Fruit fly (Drosophila melanogaster) whole organism, embryonic: ENCODE results near the gene CG43273.

Experiments used
- Atf-2 ChIP-seq: fragments of 200-800 bp; sonication (Bioruptor generic); optimal IDR thresholded peaks from 2 replicates; lab custom pipeline; 2016; ENCODE audit warnings: missing biosample characterization, missing genetic modification characterization
- CG10274 ChIP-seq: fragments of 200-800 bp; sonication (Bioruptor generic); optimal IDR thresholded peaks from 3 replicates; lab custom pipeline; 2017; ENCODE audit warnings: missing biosample characterization, mild to moderate bottlenecking, missing genetic modification characterization
- CG10565 ChIP-seq: fragments of 200-800 bp; sonication (Bioruptor generic); optimal IDR thresholded peaks from 3 replicates; lab custom pipeline; 2016; ENCODE audit warnings: missing biosample characterization, mild to moderate bottlenecking, missing genetic modification characterization
- CG11695 ChIP-seq: fragments of 200-800 bp; sonication (Bioruptor generic); IDR thresholded peaks from 3 replicates; pipeline ENCODE4 v1.3.6; 2022; ENCODE audit warnings: missing biosample characterization, missing genetic modification characterization
- CG12236 ChIP-seq: fragments of 200-800 bp; sonication (Bioruptor generic); optimal IDR thresholded peaks from 2 replicates; lab custom pipeline; 2016; ENCODE audit warnings: missing biosample characterization, missing genetic modification characterization
- CG15696 ChIP-seq: fragments of 200-800 bp; sonication (Bioruptor generic); optimal IDR thresholded peaks from 2 replicates; lab custom pipeline; 2019; ENCODE audit warnings: missing biosample characterization, mild to moderate bottlenecking, missing genetic modification characterization, moderate library complexity
- CG16779 ChIP-seq: fragments of 200-800 bp; sonication (Bioruptor generic); IDR thresholded peaks from 2 replicates; pipeline ENCODE4 v1.3.6; 2022; ENCODE audit warnings: missing biosample characterization, missing genetic modification characterization
- CG17385 ChIP-seq: fragments of 200-800 bp; sonication (Bioruptor generic); optimal IDR thresholded peaks from 3 replicates; lab custom pipeline; 2018; ENCODE audit warnings: missing biosample characterization, mild to moderate bottlenecking, missing genetic modification characterization
- CG2120 ChIP-seq: fragments of 200-800 bp; sonication (Bioruptor generic); optimal IDR thresholded peaks from 3 replicates; lab custom pipeline; 2016; ENCODE audit warnings: missing biosample characterization, missing genetic modification characterization
- CG30431 ChIP-seq: fragments of 200-800 bp; sonication (Bioruptor generic); optimal IDR thresholded peaks from 2 replicates; lab custom pipeline; 2017; ENCODE audit warnings: missing biosample characterization, missing genetic modification characterization
- CG3163 ChIP-seq: fragments of 200-800 bp; sonication (Bioruptor generic); optimal IDR thresholded peaks from 3 replicates; lab custom pipeline; 2016; ENCODE audit warnings: missing biosample characterization, missing genetic modification characterization
- CG3847 ChIP-seq: fragments of 200-800 bp; sonication (Bioruptor generic); IDR thresholded peaks from 2 replicates; pipeline ENCODE4 v1.3.6; 2022; ENCODE audit warnings: missing biosample characterization, missing genetic modification characterization
- CG5953 ChIP-seq: fragments of 200-800 bp; sonication (Bioruptor generic); IDR thresholded peaks from 2 replicates; pipeline ENCODE4 v1.3.6; 2022; ENCODE audit warnings: missing biosample characterization, missing genetic modification characterization
- CG6683 ChIP-seq: fragments of 200-800 bp; sonication (Bioruptor generic); optimal IDR thresholded peaks from 2 replicates; lab custom pipeline; 2017; ENCODE audit warnings: missing biosample characterization, mild to moderate bottlenecking, missing genetic modification characterization, missing genetic modification reagents
- CG6765 ChIP-seq: fragments of 200-800 bp; sonication (Bioruptor generic); optimal IDR thresholded peaks from 3 replicates; lab custom pipeline; 2017; ENCODE audit warnings: missing biosample characterization, mild to moderate bottlenecking, missing genetic modification characterization
- CG7987 ChIP-seq: fragments of 200-800 bp; sonication (Bioruptor generic); optimal IDR thresholded peaks from 2 replicates; lab custom pipeline; 2018; ENCODE audit warnings: missing biosample characterization, mild to moderate bottlenecking, missing genetic modification characterization, moderate library complexity
- CG8359 ChIP-seq: fragments of 200-800 bp; sonication (Bioruptor generic); optimal IDR thresholded peaks from 2 replicates; lab custom pipeline; 2017; ENCODE audit warnings: missing biosample characterization, mild to moderate bottlenecking, missing genetic modification characterization, borderline replicate concordance
- CG8924 ChIP-seq: fragments of 200-800 bp; optimal IDR thresholded peaks from 3 replicates; lab custom pipeline; 2019; ENCODE audit warnings: missing biosample characterization, mild to moderate bottlenecking, missing genetic modification characterization, moderate library complexity
- Chrac-16 ChIP-seq: fragments of 200-800 bp; sonication (Bioruptor generic); optimal IDR thresholded peaks from 3 replicates; lab custom pipeline; 2016; ENCODE audit warnings: missing biosample characterization, missing genetic modification characterization
- CkIIα-i1 ChIP-seq: fragments of 200-800 bp; sonication (Bioruptor generic); IDR thresholded peaks from 2 replicates; pipeline ENCODE4 v1.3.6; 2022; ENCODE audit warnings: missing biosample characterization, missing genetic modification characterization
- Dip3 ChIP-seq: fragments of 200-800 bp; sonication (Bioruptor generic); optimal IDR thresholded peaks from 3 replicates; lab custom pipeline; 2016; ENCODE audit warnings: missing biosample characterization, missing genetic modification characterization
- Dll ChIP-seq: fragments of 200-800 bp; sonication (Bioruptor generic); IDR thresholded peaks from 4 replicates; pipeline ENCODE4 v1.3.6; 2022; ENCODE audit warnings: missing biosample characterization, missing genetic modification characterization; ENCODE audit not compliant: partially characterized antibody
- E2f1 ChIP-seq: fragments of 200-800 bp; sonication (Bioruptor generic); IDR thresholded peaks from 2 replicates; pipeline ENCODE4 v1.3.6; 2022; ENCODE audit warnings: missing biosample characterization, missing genetic modification characterization
- Gsc ChIP-seq: fragments of 200-800 bp; sonication (Bioruptor generic); IDR thresholded peaks from 2 replicates; pipeline ENCODE4 v1.3.6; 2022; ENCODE audit warnings: missing biosample characterization, missing genetic modification characterization
- Hmx ChIP-seq: fragments of 200-800 bp; sonication (Bioruptor generic); optimal IDR thresholded peaks from 2 replicates; lab custom pipeline; 2016; ENCODE audit warnings: missing biosample characterization, missing genetic modification characterization
- Jarid2 ChIP-seq: fragments of 200-800 bp; sonication (Bioruptor generic); optimal IDR thresholded peaks from 3 replicates; lab custom pipeline; 2017; ENCODE audit warnings: mild to moderate bottlenecking, missing biosample characterization, missing genetic modification reagents, missing genetic modification characterization
- MBD-R2 ChIP-seq: fragments of 200-800 bp; sonication (Bioruptor generic); IDR thresholded peaks from 2 replicates; pipeline ENCODE4 v1.3.6; 2022; ENCODE audit warnings: missing biosample characterization, missing genetic modification characterization
- MTF-1 ChIP-seq: fragments of 200-800 bp; sonication (Bioruptor generic); optimal IDR thresholded peaks from 2 replicates; lab custom pipeline; 2018; ENCODE audit warnings: missing biosample characterization, mild to moderate bottlenecking, missing genetic modification characterization, borderline replicate concordance
- Opbp ChIP-seq: fragments of 200-800 bp; sonication (Bioruptor generic); IDR thresholded peaks from 3 replicates; pipeline ENCODE4 v1.3.6; 2022; ENCODE audit warnings: missing biosample characterization, missing genetic modification characterization; ENCODE audit not compliant: partially characterized antibody
- Pdp1 ChIP-seq, 2 experiments: fragments of 200-800 bp; sonication (Bioruptor generic); optimal IDR thresholded peaks; 3 replicates each; lab custom pipeline; 2016; ENCODE audit warnings: missing biosample characterization in 2 of 2, missing genetic modification characterization in 2 of 2, mild to moderate bottlenecking in 1 of 2, moderate library complexity in 1 of 2
- Ravus ChIP-seq: fragments of 200-800 bp; sonication (Bioruptor generic); IDR thresholded peaks from 2 replicates; pipeline ENCODE4 v1.3.6; 2022; ENCODE audit warnings: missing biosample characterization, missing genetic modification characterization
- Spps ChIP-seq: fragments of 200-800 bp; sonication (Bioruptor generic); optimal IDR thresholded peaks from 2 replicates; lab custom pipeline; 2018; ENCODE audit warnings: missing biosample characterization, mild to moderate bottlenecking, missing genetic modification characterization
- TFAM ChIP-seq: fragments of 200-800 bp; sonication (Bioruptor generic); optimal IDR thresholded peaks from 2 replicates; lab custom pipeline; 2017; ENCODE audit warnings: missing biosample characterization, missing genetic modification characterization, inconsistent platforms
- btn ChIP-seq: fragments of 200-800 bp; sonication (Bioruptor generic); optimal IDR thresholded peaks from 2 replicates; lab custom pipeline; 2016; ENCODE audit warnings: missing biosample characterization, missing genetic modification characterization
- corto ChIP-seq: fragments of 200-800 bp; sonication (Bioruptor generic); optimal IDR thresholded peaks from 2 replicates; lab custom pipeline; 2016; ENCODE audit warnings: missing biosample characterization, mild to moderate bottlenecking, missing genetic modification characterization, moderate library complexity
- da ChIP-seq: fragments of 200-800 bp; sonication (Bioruptor generic); optimal IDR thresholded peaks from 2 replicates; lab custom pipeline; 2016; ENCODE audit warnings: missing biosample characterization, missing genetic modification characterization
- en ChIP-seq: fragments of 200-800 bp; sonication (Bioruptor generic); optimal IDR thresholded peaks from 2 replicates; lab custom pipeline; 2016; ENCODE audit warnings: missing biosample characterization, missing genetic modification characterization
- gro ChIP-seq: fragments of 200-800 bp; sonication (Bioruptor generic); optimal IDR thresholded peaks from 2 replicates; lab custom pipeline; 2016; ENCODE audit warnings: missing biosample characterization, missing genetic modification characterization
- hbn ChIP-seq: fragments of 200-800 bp; sonication (Bioruptor generic); IDR thresholded peaks from 2 replicates; pipeline ENCODE4 v1.3.6; 2022; ENCODE audit warnings: missing biosample characterization, missing genetic modification characterization; ENCODE audit not compliant: partially characterized antibody
- lab ChIP-seq: fragments of 200-800 bp; sonication (Bioruptor generic); optimal IDR thresholded peaks from 3 replicates; lab custom pipeline; 2017; ENCODE audit warnings: missing biosample characterization, missing genetic modification characterization, mild to moderate bottlenecking, moderate library complexity, missing genetic modification reagents
- nmo ChIP-seq: fragments of 200-800 bp; sonication (Bioruptor generic); optimal IDR thresholded peaks from 2 replicates; lab custom pipeline; 2018; ENCODE audit warnings: missing biosample characterization, mild to moderate bottlenecking, missing genetic modification characterization, moderate library complexity
- org-1 ChIP-seq: fragments of 200-800 bp; sonication (Bioruptor generic); optimal IDR thresholded peaks from 2 replicates; lab custom pipeline; 2017; ENCODE audit warnings: missing biosample characterization, missing genetic modification characterization
- pita ChIP-seq: fragments of 200-800 bp; sonication (Bioruptor generic); optimal IDR thresholded peaks from 2 replicates; lab custom pipeline; 2017; ENCODE audit warnings: missing biosample characterization, mild to moderate bottlenecking, missing genetic modification characterization
- sob ChIP-seq: fragments of 200-800 bp; sonication (Bioruptor generic); IDR thresholded peaks from 2 replicates; pipeline ENCODE4 v1.3.6; 2022; ENCODE audit warnings: missing biosample characterization, missing genetic modification characterization
- stwl ChIP-seq: fragments of 200-800 bp; sonication (Bioruptor generic); optimal IDR thresholded peaks from 3 replicates; lab custom pipeline; 2018; ENCODE audit warnings: missing biosample characterization, mild to moderate bottlenecking, missing genetic modification characterization, moderate library complexity
- tx ChIP-seq: fragments of 200-800 bp; sonication (Bioruptor generic); optimal IDR thresholded peaks from 2 replicates; lab custom pipeline; 2016; ENCODE audit warnings: missing biosample characterization, missing genetic modification characterization
- zen ChIP-seq: fragments of 200-800 bp; sonication (Bioruptor generic); optimal IDR thresholded peaks from 3 replicates; lab custom pipeline; 2018; ENCODE audit warnings: missing biosample characterization, mild to moderate bottlenecking, missing genetic modification characterization, moderate library complexity
- zf30C ChIP-seq: fragments of 200-800 bp; sonication (Bioruptor generic); optimal IDR thresholded peaks from 3 replicates; lab custom pipeline; 2018; ENCODE audit warnings: missing biosample characterization, mild to moderate bottlenecking, missing genetic modification characterization

The CG43273 gene

DNA sequence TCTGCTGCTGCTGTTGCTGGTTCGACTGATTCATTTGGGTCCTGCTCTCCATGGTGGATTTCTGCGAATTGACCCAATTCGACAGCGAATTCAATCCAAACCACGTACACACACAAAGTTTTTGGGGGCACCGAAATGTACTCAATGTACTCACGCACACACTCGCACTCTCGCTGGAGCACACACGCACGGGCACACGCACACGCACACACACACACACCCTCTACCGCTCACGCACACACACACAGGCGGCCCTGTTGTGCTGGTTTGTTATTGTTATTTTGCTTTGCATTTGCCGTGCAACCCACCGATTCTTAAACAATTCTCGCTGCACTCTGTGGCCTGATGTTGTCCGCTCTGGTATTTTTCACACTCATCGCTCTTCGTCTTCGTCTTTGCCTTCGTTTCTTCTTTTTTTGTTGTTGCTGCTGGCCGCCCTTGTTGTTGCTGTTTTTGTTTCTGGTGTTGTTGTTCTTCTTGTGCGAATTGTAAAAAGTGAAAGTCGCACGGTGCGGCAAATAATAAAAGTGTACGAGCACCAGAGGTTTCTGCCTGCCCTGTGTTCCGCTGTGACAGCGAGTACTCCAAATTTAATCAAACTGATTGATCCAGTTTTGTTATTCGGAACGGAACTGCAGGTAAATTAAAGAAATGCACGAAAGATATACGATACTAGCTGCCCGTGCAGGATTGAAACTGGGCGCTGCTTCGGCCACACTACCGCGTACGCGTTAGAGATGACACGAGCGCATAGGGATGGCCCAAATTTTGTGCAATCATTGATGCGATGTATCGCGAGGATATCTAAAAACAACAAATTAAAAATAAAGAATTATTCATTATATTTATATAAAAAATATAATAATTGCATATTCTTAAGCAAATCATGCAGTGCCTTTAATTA is 46.1 kb downstream of the CG43273 start, which contains the start of gene CG3744 (continued):
- TF ChIP-seq Pdp1 (GFP tag; optimal IDR thresholded peaks at IDR 0.05; lab: Kevin White, UChicago) (peak; percentile 75 to 77), lab (GFP tag; lab: Kevin White, UChicago) (peak; percentile 94), CG10565 (GFP tag; lab: Kevin White, UChicago) (peak; percentile 14), da (GFP tag; lab: Kevin White, UChicago) (no peak), CG3847 (GFP tag; lab: Robert Waterston, UW) (peak; percentile 96), en (no peak), zen (tag; lab: Kevin White, UChicago) (peak; percentile 79), TFAM (peak; percentile 19), corto (peak; percentile 44), CG30431 (GFP tag; lab: Kevin White, UChicago) (peak; percentile 82), MTF-1 (peak; percentile 81), Chrac-16 (GFP tag; lab: Kevin White, UChicago) (peak; percentile 86), Dll (GFP tag; lab: Robert Waterston, UW) (peak; percentile 99), CG8359 (GFP tag; lab: Kevin White, UChicago) (peak; percentile 55), CG5953 (GFP tag; lab: Robert Waterston, UW) (peak; percentile 88), CG7987 (GFP tag; lab: Kevin White, UChicago) (peak; percentile 52), Opbp (GFP tag; lab: Robert Waterston, UW) (peak; percentile 94), CG6683 (GFP tag; lab: Kevin White, UChicago) (peak; percentile 76), zf30C (GFP tag; lab: Kevin White, UChicago) (peak; percentile 21), CG11695 (GFP tag; lab: Robert Waterston, UW) (peak; percentile 89), nmo (GFP tag; lab: Kevin White, UChicago) (peak; percentile 90), Spps (tag; lab: Kevin White, UChicago) (peak; percentile 54), btn (GFP tag; lab: Kevin White, UChicago) (no peak), Atf-2 (GFP tag; lab: Kevin White, UChicago) (peak; percentile 42), E2f1 (GFP tag; lab: Robert Waterston, UW) (peak; percentile 88), sob (GFP tag; lab: Robert Waterston, UW) (peak; percentile 96), Jarid2 (GFP tag; lab: Kevin White, UChicago) (peak; percentile 55), stwl (tag; lab: Kevin White, UChicago) (peak; percentile 29), CG12236 (no peak), CG6765 (GFP tag; lab: Kevin White, UChicago) (peak; percentile 61), CG15696 (tag; lab: Kevin White, UChicago) (peak; percentile 91), Hmx (GFP tag; lab: Kevin White, UChicago) (no peak), Ravus (GFP tag; lab: Robert Waterston, UW) (peak; percentile 75), CkIIα-i1 (GFP tag; lab: Robert Waterston, UW) (0 out of 2 replicates have a peak, but pooled peaks have one; percentile 52), pita (GFP tag; lab: Kevin White, UChicago) (no peak), CG16779 (peak; percentile 83), Dip3 (peak; percentile 72), hbn (GFP tag; lab: Robert Waterston, UW) (peak; percentile 97), tx (GFP tag; lab: Kevin White, UChicago) (peak; percentile 63), MBD-R2 (GFP tag; lab: Robert Waterston, UW) (peak; percentile 90), CG2120 (GFP tag; lab: Kevin White, UChicago) (peak; percentile 92), org-1 (GFP tag; lab: Kevin White, UChicago) (peak; percentile 58), CG3163 (GFP tag; lab: Kevin White, UChicago) (peak; percentile 27), CG8924 (tag; lab: Kevin White, UChicago) (peak; percentile 90), CG17385 (GFP tag; lab: Kevin White, UChicago) (peak; percentile 80), CG10274 (GFP tag; lab: Kevin White, UChicago) (peak; percentile 57), Gsc (GFP tag; lab: Robert Waterston, UW) (peak; percentile 65), gro (GFP tag; lab: Kevin White, UChicago) (peak; percentile 57)
